Fruit fly (Drosophila melanogaster): Measurements from ENCODE around the gene CG11570.

The CG11570 gene

DNA sequence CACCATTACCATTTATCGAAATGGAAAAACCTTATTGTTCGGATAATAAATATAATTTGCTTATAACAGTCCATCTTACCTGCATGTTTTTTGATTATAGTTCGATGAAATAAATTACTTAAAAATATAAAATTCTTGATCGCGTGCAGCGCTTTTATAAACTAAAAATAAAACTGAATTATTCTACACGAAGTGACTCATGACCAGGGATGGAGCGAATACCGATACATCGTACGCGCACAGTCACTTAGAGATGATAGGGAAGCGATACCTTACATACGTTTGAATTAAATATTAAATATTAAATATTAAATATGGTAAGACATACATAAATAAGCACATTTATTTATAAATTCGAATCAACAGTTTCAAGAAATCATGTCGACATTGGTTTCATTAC is 35.4 kb upstream of the CG11570 start, which contains the start of gene viaf (continued):
- peak; percentile 83 for TF ChIP-seq Med (GFP tag)
- TF ChIP-seq CG7928 (GFP tag; optimal IDR thresholded peaks at IDR 0.05): peak; percentile 95
- TF ChIP-seq CG10267 (tag; optimal IDR thresholded peaks at IDR 0.05): peak; percentile 70
- peak; percentile 69 for TF ChIP-seq phol (tag; optimal IDR thresholded peaks at IDR 0.05)
- TF ChIP-seq CG8388 (GFP tag; optimal IDR thresholded peaks at IDR 0.05): no peak
- peak; percentile 17 for TF ChIP-seq Myb (GFP tag; optimal IDR thresholded peaks at IDR 0.05)
- TF ChIP-seq HLH4C (GFP tag; IDR thresholded peaks at IDR 0.05; ENCODE audit: partially characterized antibody): peak; percentile 86
- peak; percentile 42; the same call in 1 of the 2 replicates for TF ChIP-seq cas (GFP tag; IDR thresholded peaks at IDR 0.05)
- TF ChIP-seq CG13287 (GFP tag; IDR thresholded peaks at IDR 0.05; ENCODE audit: partially characterized antibody): peak; percentile 95
- TF ChIP-seq Abd-B (GFP tag; optimal IDR thresholded peaks at IDR 0.05): no peak
- TF ChIP-seq hb (GFP tag; IDR thresholded peaks at IDR 0.05; ENCODE audit: partially characterized antibody): peak; percentile 87
- TF ChIP-seq CG33557 (GFP tag; optimal IDR thresholded peaks at IDR 0.05): peak; percentile 42
- peak; percentile 62; the same call in 1 of the 3 replicates for TF ChIP-seq CG11456 (GFP tag; IDR thresholded peaks at IDR 0.05)
- no peak for TF ChIP-seq CG15269 (tag; optimal IDR thresholded peaks at IDR 0.05)
- no peak for TF ChIP-seq gce (GFP tag; IDR thresholded peaks at IDR 0.05)
- TF ChIP-seq ato (GFP tag; IDR thresholded peaks at IDR 0.05; ENCODE audit: partially characterized antibody): peak; percentile 86
- TF ChIP-seq caup (GFP tag; optimal IDR thresholded peaks at IDR 0.05; ENCODE audit: severe bottlenecking): no peak
- peak; percentile 87 for TF ChIP-seq CG34224 (GFP tag; IDR thresholded peaks at IDR 0.05; ENCODE audit: partially characterized antibody)
- TF ChIP-seq row (GFP tag; IDR thresholded peaks at IDR 0.05): peak; percentile 86
- TF ChIP-seq CG14860 (GFP tag; IDR thresholded peaks at IDR 0.05; ENCODE audit: partially characterized antibody): peak; percentile 87
- TF ChIP-seq trem (tag; optimal IDR thresholded peaks at IDR 0.05): peak; percentile 67
- TF ChIP-seq jigr1 (GFP tag; IDR thresholded peaks at IDR 0.05): peak; percentile 75; the same call in 2 of the 3 replicates
- TF ChIP-seq Blimp-1 (GFP tag; optimal IDR thresholded peaks at IDR 0.05): no peak
- no peak for TF ChIP-seq grn (GFP tag; optimal IDR thresholded peaks at IDR 0.05)
- TF ChIP-seq bbx (GFP tag; IDR thresholded peaks at IDR 0.05; ENCODE audit: partially characterized antibody): peak; percentile 96
- TF ChIP-seq Spps (tag; optimal IDR thresholded peaks at IDR 0.05): peak; percentile 20
- peak; percentile 15 for TF ChIP-seq Fer2 (tag; optimal IDR thresholded peaks at IDR 0.05)
- TF ChIP-seq nmo (GFP tag; optimal IDR thresholded peaks at IDR 0.05): peak; percentile 73
- peak; percentile 59; the same call in 1 of the 2 replicates for TF ChIP-seq E2f1 (GFP tag; IDR thresholded peaks at IDR 0.05)
- TF ChIP-seq CG17912 (GFP tag; optimal IDR thresholded peaks at IDR 0.05): peak; percentile 42
- TF ChIP-seq mirr (GFP tag; optimal IDR thresholded peaks at IDR 0.05): no peak
- peak; percentile 39; the same call in 1 of the 3 replicates for TF ChIP-seq H15 (GFP tag; IDR thresholded peaks at IDR 0.05)
- peak; percentile 85 for TF ChIP-seq hbn (GFP tag; IDR thresholded peaks at IDR 0.05; ENCODE audit: partially characterized antibody)
- TF ChIP-seq Sox100B (GFP tag; optimal IDR thresholded peaks at IDR 0.05): no peak
- TF ChIP-seq tgo (GFP tag; IDR thresholded peaks at IDR 0.05): peak; percentile 29; the same call in 2 of the 3 replicates
- TF ChIP-seq Ets65A (GFP tag): peak; percentile 86
- TF ChIP-seq CG9727 (GFP tag; optimal IDR thresholded peaks at IDR 0.05): peak; percentile 43
- peak; percentile 30 for TF ChIP-seq zen (tag; optimal IDR thresholded peaks at IDR 0.05)
- TF ChIP-seq NC2β (GFP tag; optimal IDR thresholded peaks at IDR 0.05): peak; percentile 6
- TF ChIP-seq Scr (GFP tag; IDR thresholded peaks at IDR 0.05; ENCODE audit: partially characterized antibody): peak; percentile 94
- no peak for TF ChIP-seq emc (GFP tag; optimal IDR thresholded peaks at IDR 0.05)
- TF ChIP-seq H2.0 (GFP tag; IDR thresholded peaks at IDR 0.05): peak; percentile 42; the same call in 1 of the 2 replicates
- no peak for TF ChIP-seq lov (optimal IDR thresholded peaks at IDR 0.05)
- TF ChIP-seq lov (GFP tag; IDR thresholded peaks at IDR 0.05): no peak
- TF ChIP-seq MESR4 (GFP tag; optimal IDR thresholded peaks at IDR 0.05): peak; percentile 76
- TF ChIP-seq Drgx (GFP tag; IDR thresholded peaks at IDR 0.05): no peak
- TF ChIP-seq Aef1 (GFP tag; IDR thresholded peaks at IDR 0.05): peak; percentile 32; the same call in 1 of the 3 replicates
- TF ChIP-seq sna (GFP tag; IDR thresholded peaks at IDR 0.05; ENCODE audit: partially characterized antibody): peak; percentile 94
- peak; percentile 52 for TF ChIP-seq Max (GFP tag; optimal IDR thresholded peaks at IDR 0.05)

All from whole organism, embryonic.